Fruit fly (Drosophila melanogaster) whole organism, embryonic: ENCODE measurements around the gene rec.

Experiments
- Adf1 ChIP-seq: fragments of 200-800 bp; sonication (Bioruptor generic); IDR thresholded peaks from 2 replicates; pipeline ENCODE4 v1.3.6; 2022; ENCODE audit warnings: missing biosample characterization, missing genetic modification characterization
- Awh ChIP-seq: fragments of 200-800 bp; sonication (Bioruptor generic); IDR thresholded peaks from 2 replicates; pipeline ENCODE4, ENCODE4 v1.3.6; 2022; ENCODE audit warnings: missing biosample characterization, missing genetic modification characterization
- CG10431 ChIP-seq: fragments of 200-800 bp; sonication (Bioruptor generic); optimal IDR thresholded peaks from 3 replicates; lab custom pipeline; 2018; ENCODE audit warnings: missing biosample characterization, mild to moderate bottlenecking, missing genetic modification characterization
- CG11696 ChIP-seq: fragments of 200-800 bp; sonication (Bioruptor generic); IDR thresholded peaks from 2 replicates; pipeline ENCODE4 v1.3.6; 2022; ENCODE audit warnings: missing biosample characterization, missing genetic modification characterization
- CG12769 ChIP-seq: fragments of 200-800 bp; sonication (Bioruptor generic); optimal IDR thresholded peaks from 2 replicates; lab custom pipeline; 2019; ENCODE audit warnings: missing biosample characterization, mild to moderate bottlenecking, missing genetic modification characterization, moderate library complexity
- CG13123 ChIP-seq: fragments of 200-800 bp; sonication (Bioruptor generic); optimal IDR thresholded peaks from 2 replicates; lab custom pipeline; 2016; ENCODE audit warnings: missing biosample characterization, missing genetic modification characterization
- CG14667 ChIP-seq: fragments of 200-800 bp; sonication (Bioruptor generic); IDR thresholded peaks from 2 replicates; pipeline ENCODE4 v1.3.6; 2022; ENCODE audit warnings: missing biosample characterization, missing genetic modification characterization
- CG14965 ChIP-seq: fragments of 200-800 bp; sonication (Bioruptor generic); optimal IDR thresholded peaks from 2 replicates; lab custom pipeline; 2016; ENCODE audit warnings: missing biosample characterization, missing genetic modification characterization, borderline replicate concordance
- CG18476 ChIP-seq: fragments of 200-800 bp; sonication (Bioruptor generic); optimal IDR thresholded peaks from 2 replicates; lab custom pipeline; 2016; ENCODE audit warnings: missing biosample characterization, mild to moderate bottlenecking, missing genetic modification characterization
- CG32532 ChIP-seq: fragments of 200-800 bp; sonication (Bioruptor generic); IDR thresholded peaks from 2 replicates; pipeline ENCODE4 v1.3.6; 2022; ENCODE audit warnings: missing biosample characterization, missing genetic modification characterization
- CG3281 ChIP-seq: fragments of 200-800 bp; sonication (Bioruptor generic); optimal IDR thresholded peaks from 3 replicates; lab custom pipeline; 2017; ENCODE audit warnings: missing biosample characterization, mild to moderate bottlenecking, missing genetic modification characterization
- CG3838 ChIP-seq: fragments of 200-800 bp; sonication (Bioruptor generic); optimal IDR thresholded peaks from 3 replicates; lab custom pipeline; 2016; ENCODE audit warnings: missing biosample characterization, missing genetic modification characterization
- CG5245 ChIP-seq: fragments of 200-800 bp; sonication (Bioruptor generic); optimal IDR thresholded peaks from 3 replicates; lab custom pipeline; 2016; ENCODE audit warnings: missing biosample characterization, missing genetic modification characterization
- CG6765 ChIP-seq: fragments of 200-800 bp; sonication (Bioruptor generic); optimal IDR thresholded peaks from 3 replicates; lab custom pipeline; 2017; ENCODE audit warnings: missing biosample characterization, mild to moderate bottlenecking, missing genetic modification characterization
- CG8359 ChIP-seq: fragments of 200-800 bp; sonication (Bioruptor generic); optimal IDR thresholded peaks from 2 replicates; lab custom pipeline; 2017; ENCODE audit warnings: missing biosample characterization, mild to moderate bottlenecking, missing genetic modification characterization, borderline replicate concordance
- CG8388 ChIP-seq: fragments of 200-800 bp; sonication (Bioruptor generic); optimal IDR thresholded peaks from 2 replicates; lab custom pipeline; 2019; ENCODE audit warnings: missing biosample characterization, mild to moderate bottlenecking, missing genetic modification characterization, moderate library complexity
- CHES-1-like ChIP-seq: fragments of 200-800 bp; sonication (Bioruptor generic); optimal IDR thresholded peaks from 2 replicates; lab custom pipeline; 2016; ENCODE audit warnings: missing biosample characterization, missing genetic modification characterization
- D19B ChIP-seq: fragments of 200-800 bp; sonication (Bioruptor generic); optimal IDR thresholded peaks from 2 replicates; lab custom pipeline; 2017; ENCODE audit warnings: missing biosample characterization, mild to moderate bottlenecking, missing genetic modification characterization
- Ets65A ChIP-seq: fragments of 200-800 bp; sonication (Bioruptor generic); peaks from one replicate; lab custom pipeline; 2016; ENCODE audit warnings: missing biosample characterization, missing genetic modification characterization
- Fer1 ChIP-seq: fragments of 200-800 bp; sonication (Bioruptor generic); optimal IDR thresholded peaks from 2 replicates; lab custom pipeline; 2017; ENCODE audit warnings: missing biosample characterization, mild to moderate bottlenecking, missing genetic modification characterization
- NfI ChIP-seq: fragments of 200-800 bp; sonication (Bioruptor generic); optimal IDR thresholded peaks from 3 replicates; lab custom pipeline; 2018; ENCODE audit warnings: missing biosample characterization, mild to moderate bottlenecking, missing genetic modification characterization, moderate library complexity
- Sin3A ChIP-seq: fragments of >200 bp; optimal IDR thresholded peaks from 2 replicates; lab custom pipeline; 2018
- Sox102F ChIP-seq: fragments of 200-800 bp; sonication (Bioruptor generic); optimal IDR thresholded peaks from 2 replicates; lab custom pipeline; 2018; ENCODE audit warnings: missing biosample characterization, mild to moderate bottlenecking, missing genetic modification characterization, moderate library complexity
- Vsx1 ChIP-seq: fragments of 200-800 bp; sonication (Bioruptor generic); optimal IDR thresholded peaks from 2 replicates; lab custom pipeline; 2017; ENCODE audit warnings: missing biosample characterization, mild to moderate bottlenecking, missing genetic modification characterization, missing genetic modification reagents
- YL-1 ChIP-seq: fragments of 200-800 bp; sonication (Bioruptor generic); optimal IDR thresholded peaks from 3 replicates; lab custom pipeline; 2017; ENCODE audit warnings: missing biosample characterization, mild to moderate bottlenecking, missing genetic modification characterization
- chinmo ChIP-seq: fragments of 200-800 bp; sonication (Bioruptor generic); IDR thresholded peaks from 4 replicates; pipeline ENCODE4 v1.3.6; 2022; ENCODE audit warnings: missing biosample characterization, missing genetic modification characterization; ENCODE audit not compliant: partially characterized antibody
- gro ChIP-seq: fragments of 200-800 bp; sonication (Bioruptor generic); optimal IDR thresholded peaks from 2 replicates; lab custom pipeline; 2016; ENCODE audit warnings: missing biosample characterization, missing genetic modification characterization
- gsb-n ChIP-seq: fragments of 200-800 bp; sonication (Bioruptor generic); optimal IDR thresholded peaks from 3 replicates; lab custom pipeline; 2018; ENCODE audit warnings: missing biosample characterization, mild to moderate bottlenecking, missing genetic modification characterization
- hbn ChIP-seq: fragments of 200-800 bp; sonication (Bioruptor generic); IDR thresholded peaks from 2 replicates; pipeline ENCODE4 v1.3.6; 2022; ENCODE audit warnings: missing biosample characterization, missing genetic modification characterization; ENCODE audit not compliant: partially characterized antibody
- jing ChIP-seq: fragments of 200-800 bp; sonication (Bioruptor generic); optimal IDR thresholded peaks from 2 replicates; lab custom pipeline; 2018; ENCODE audit warnings: missing biosample characterization, mild to moderate bottlenecking, missing genetic modification characterization
- kay ChIP-seq: fragments of 200-800 bp; sonication (Bioruptor generic); optimal IDR thresholded peaks from 2 replicates; lab custom pipeline; 2016; ENCODE audit warnings: missing biosample characterization, missing genetic modification characterization
- lov ChIP-seq, 2 experiments: fragments of 200-800 bp in 1 of 2; fragments of >200 bp in 1 of 2; sonication (Bioruptor generic) in 1 of 2; IDR thresholded peaks in 1 of 2; optimal IDR thresholded peaks in 1 of 2; 2 replicates in 1 of 2; 3 replicates in 1 of 2; pipeline versions ENCODE4 v1.3.6 to Lab custom; 2017 to 2022; ENCODE audit warnings: missing biosample characterization in 1 of 2, missing genetic modification characterization in 1 of 2
- mam ChIP-seq: fragments of 200-800 bp; sonication (Bioruptor generic); optimal IDR thresholded peaks from 3 replicates; lab custom pipeline; 2016; ENCODE audit warnings: missing biosample characterization, missing genetic modification characterization
- nerfin-1 ChIP-seq: fragments of 200-800 bp; sonication (Bioruptor generic); optimal IDR thresholded peaks from 3 replicates; lab custom pipeline; 2019; ENCODE audit warnings: missing biosample characterization, mild to moderate bottlenecking, missing genetic modification characterization, moderate library complexity
- oc ChIP-seq: fragments of 200-800 bp; sonication (Bioruptor generic); optimal IDR thresholded peaks from 2 replicates; lab custom pipeline; 2018; ENCODE audit warnings: missing biosample characterization, mild to moderate bottlenecking, missing genetic modification characterization, moderate library complexity
- pfk ChIP-seq: fragments of 200-800 bp; sonication (Bioruptor generic); optimal IDR thresholded peaks from 2 replicates; lab custom pipeline; 2018; ENCODE audit warnings: missing biosample characterization, mild to moderate bottlenecking, missing genetic modification characterization, moderate library complexity
- run ChIP-seq: fragments of 200-800 bp; sonication (Bioruptor generic); optimal IDR thresholded peaks from 3 replicates; lab custom pipeline; 2018; ENCODE audit warnings: missing biosample characterization, mild to moderate bottlenecking, missing genetic modification characterization
- sd ChIP-seq: fragments of 200-800 bp; sonication (Bioruptor generic); optimal IDR thresholded peaks from 3 replicates; lab custom pipeline; 2018; ENCODE audit warnings: missing biosample characterization, mild to moderate bottlenecking, missing genetic modification characterization, moderate library complexity
- sim ChIP-seq: fragments of 200-800 bp; sonication (Bioruptor generic); IDR thresholded peaks from 2 replicates; pipeline ENCODE4 v1.3.6; 2022; ENCODE audit warnings: missing biosample characterization, missing genetic modification characterization
- slou ChIP-seq: fragments of 200-800 bp; sonication (Bioruptor generic); optimal IDR thresholded peaks from 3 replicates; lab custom pipeline; 2016; ENCODE audit warnings: missing biosample characterization, missing genetic modification characterization
- zf30C ChIP-seq: fragments of 200-800 bp; sonication (Bioruptor generic); optimal IDR thresholded peaks from 3 replicates; lab custom pipeline; 2018; ENCODE audit warnings: missing biosample characterization, mild to moderate bottlenecking, missing genetic modification characterization

The rec gene

DNA sequence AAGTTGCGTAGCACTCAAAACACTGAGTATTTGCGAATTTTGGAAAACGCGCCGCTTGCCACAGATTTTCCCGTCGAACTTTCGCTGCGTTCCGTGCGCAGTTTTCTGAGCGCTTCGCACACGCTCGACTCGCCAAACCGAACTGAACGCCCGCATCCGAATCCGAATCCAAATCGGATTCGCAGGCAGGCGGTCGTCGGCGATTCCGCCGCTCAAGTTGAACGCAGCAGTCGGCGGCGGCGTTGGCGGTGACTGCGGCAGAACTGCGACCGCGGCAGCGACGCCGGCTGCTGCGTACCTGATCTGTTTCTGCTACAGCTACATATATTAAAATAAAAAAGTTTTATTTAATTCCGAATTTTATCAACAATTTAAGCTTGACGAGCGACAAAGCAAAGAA, 43.2 kb upstream of the rec start, which contains the start of gene CG31183 (continued):
- peak; percentile 97 for TF ChIP-seq Adf1 (GFP tag; lab: Robert Waterston, UW)

DNA sequence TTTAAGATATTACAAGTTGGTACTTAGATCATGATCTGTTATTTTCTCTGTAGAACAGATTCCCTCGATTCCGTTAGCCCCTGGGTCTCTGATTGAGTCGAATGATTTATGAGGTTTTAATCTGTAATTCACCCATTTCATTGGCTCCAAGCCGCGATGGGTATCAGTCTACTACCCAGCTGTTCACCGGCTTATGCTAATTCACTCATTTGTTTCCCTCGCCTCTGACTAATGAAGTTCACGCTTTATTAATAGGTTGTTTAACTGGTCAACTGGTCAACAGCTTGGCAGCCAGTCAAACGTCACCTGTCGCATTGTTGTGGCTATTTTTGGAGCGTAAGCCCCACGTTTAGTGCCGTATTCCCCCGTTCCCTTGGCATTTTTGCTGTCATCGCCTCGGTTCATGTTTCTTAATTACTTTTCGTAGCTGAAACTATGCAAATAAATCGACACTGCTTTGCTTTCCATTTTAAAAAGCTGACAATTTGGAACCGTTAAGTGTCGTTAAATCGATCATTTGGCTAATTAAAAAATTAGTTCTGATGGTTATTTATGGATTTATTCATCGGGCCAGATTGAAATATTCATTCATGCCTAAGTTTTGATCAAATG, 40.5 kb upstream of the rec start:
- TF ChIP-seq CHES-1-like (no peak), run (tag; lab: Kevin White, UChicago) (peak; percentile 34), CG12769 (peak; percentile 13), CG5245 (GFP tag; lab: Kevin White, UChicago) (no peak), oc (tag; lab: Kevin White, UChicago) (peak; percentile 56), Vsx1 (peak; percentile 22), Ets65A (GFP tag; lab: Kevin White, UChicago) (no peak), slou (GFP tag; lab: Kevin White, UChicago) (no peak), pfk (GFP tag; lab: Kevin White, UChicago) (no peak), CG10431 (GFP tag; lab: Kevin White, UChicago) (no peak), CG6765 (GFP tag; lab: Kevin White, UChicago) (no peak), chinmo (GFP tag; lab: Robert Waterston, UW) (0 out of 4 replicates have a peak, but pooled peaks have one; percentile 18), sd (tag; lab: Kevin White, UChicago) (peak; percentile 94), kay (no peak), gro (GFP tag; lab: Kevin White, UChicago) (peak; percentile 67), CG13123 (GFP tag; lab: Kevin White, UChicago) (no peak), lov (optimal IDR thresholded peaks at IDR 0.05; lab: Kevin White, UChicago) (no peak), lov (GFP tag; IDR thresholded peaks at IDR 0.05; lab: Robert Waterston, UW) (no peak), Sin3A (lab: Kevin White, UChicago) (no peak), NfI (no peak), nerfin-1 (tag; lab: Kevin White, UChicago) (no peak), zf30C (no peak), Awh (GFP tag; lab: Robert Waterston, UW) (peak; percentile 77), YL-1 (GFP tag; lab: Kevin White, UChicago) (no peak)

DNA sequence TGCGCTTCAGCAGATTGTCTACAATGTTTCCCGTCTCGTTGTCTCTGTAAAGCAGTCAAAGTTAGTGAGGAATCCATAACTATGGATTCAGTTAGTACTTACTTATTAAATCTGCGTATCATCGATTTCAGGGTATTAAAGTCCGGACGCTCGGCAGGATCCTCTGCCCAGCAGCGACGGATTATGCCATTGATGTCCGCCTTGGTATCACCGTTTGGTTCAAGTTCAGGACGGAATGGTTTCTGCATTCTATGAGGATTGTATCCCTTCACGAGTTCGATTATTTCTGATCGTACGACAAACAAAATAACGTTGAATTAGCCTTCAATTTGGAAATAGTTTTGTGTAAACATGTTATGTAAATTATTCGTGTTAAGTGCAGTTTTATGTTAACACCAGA, 27.5 kb upstream of the rec start, which contains the start of gene CG9632:
CG9632 (plus strand) TSS at position 301 of the 400 bp plus-strand sequence.
- TF ChIP-seq jing (GFP tag; lab: Kevin White, UChicago) (no peak), CG3838 (GFP tag; lab: Kevin White, UChicago) (no peak), D19B (GFP tag; lab: Kevin White, UChicago) (no peak), Sox102F (no peak), sim (GFP tag; lab: Robert Waterston, UW) (no peak), CG14667 (GFP tag; lab: Robert Waterston, UW) (no peak), Fer1 (GFP tag; lab: Kevin White, UChicago) (no peak), hbn (GFP tag; lab: Robert Waterston, UW) (no peak), CG32532 (GFP tag; lab: Robert Waterston, UW) (no peak), CG8388 (GFP tag; lab: Kevin White, UChicago) (no peak), gsb-n (tag; lab: Kevin White, UChicago) (no peak), CG8359 (GFP tag; lab: Kevin White, UChicago) (no peak), oc (tag; lab: Kevin White, UChicago) (no peak), CG14965 (no peak), CG18476 (no peak), CG11696 (no peak), mam (GFP tag; lab: Kevin White, UChicago) (no peak), CG3281 (GFP tag; lab: Kevin White, UChicago) (no peak)
